Fruit fly (Drosophila melanogaster) whole organism, embryonic: Measurements from ENCODE around the gene CG31710.

Experiments used
- Atf6 ChIP-seq: fragments of 200-800 bp; sonication (Bioruptor generic); IDR thresholded peaks from 2 replicates; pipeline ENCODE4 v1.3.6; 2022; ENCODE audit warnings: missing biosample characterization, missing genetic modification characterization
- Awh ChIP-seq: fragments of 200-800 bp; sonication (Bioruptor generic); IDR thresholded peaks from 2 replicates; pipeline ENCODE4, ENCODE4 v1.3.6; 2022; ENCODE audit warnings: missing biosample characterization, missing genetic modification characterization
- CG10321 ChIP-seq: fragments of 200-800 bp; sonication (Bioruptor generic); IDR thresholded peaks from 2 replicates; pipeline ENCODE4 v1.3.6; 2022; ENCODE audit warnings: missing biosample characterization, missing genetic modification characterization
- CG10543 ChIP-seq: fragments of 200-800 bp; sonication (Bioruptor generic); optimal IDR thresholded peaks from 3 replicates; lab custom pipeline; 2017; ENCODE audit warnings: missing biosample characterization, mild to moderate bottlenecking, missing genetic modification characterization, moderate library complexity
- CG12659 ChIP-seq: fragments of 200-800 bp; sonication (Bioruptor generic); optimal IDR thresholded peaks from 3 replicates; lab custom pipeline; 2017; ENCODE audit warnings: mild to moderate bottlenecking, missing biosample characterization, missing genetic modification reagents, missing genetic modification characterization
- CG13296 ChIP-seq: fragments of 200-800 bp; sonication (Bioruptor generic); optimal IDR thresholded peaks from 3 replicates; lab custom pipeline; 2018; ENCODE audit warnings: missing biosample characterization, mild to moderate bottlenecking, missing genetic modification characterization
- CG13624 ChIP-seq: fragments of 200-800 bp; sonication (Bioruptor generic); optimal IDR thresholded peaks from 2 replicates; lab custom pipeline; 2016; ENCODE audit warnings: missing biosample characterization, missing genetic modification characterization
- CG13894 ChIP-seq: fragments of 200-800 bp; sonication (Bioruptor generic); optimal IDR thresholded peaks from 3 replicates; lab custom pipeline; 2018; ENCODE audit warnings: missing biosample characterization, mild to moderate bottlenecking, missing genetic modification characterization, moderate library complexity
- CG15696 ChIP-seq: fragments of 200-800 bp; sonication (Bioruptor generic); optimal IDR thresholded peaks from 2 replicates; lab custom pipeline; 2019; ENCODE audit warnings: missing biosample characterization, mild to moderate bottlenecking, missing genetic modification characterization, moderate library complexity
- CG16813 ChIP-seq: fragments of 200-800 bp; sonication (Bioruptor generic); IDR thresholded peaks from 3 replicates; pipeline ENCODE4 v1.3.6; 2022; ENCODE audit warnings: missing biosample characterization, missing genetic modification characterization; ENCODE audit not compliant: partially characterized antibody
- CG1832 ChIP-seq: fragments of 200-800 bp; sonication (Bioruptor generic); optimal IDR thresholded peaks from 2 replicates; lab custom pipeline; 2017; ENCODE audit warnings: missing biosample characterization, mild to moderate bottlenecking, missing genetic modification characterization, inconsistent platforms
- CG32767 ChIP-seq: fragments of 200-800 bp; sonication (Bioruptor generic); IDR thresholded peaks from 2 replicates; pipeline ENCODE4 v1.3.6; 2022; ENCODE audit warnings: missing biosample characterization, missing genetic modification characterization
- CG34376 ChIP-seq: fragments of 200-800 bp; sonication (Bioruptor generic); optimal IDR thresholded peaks from 2 replicates; lab custom pipeline; 2018; ENCODE audit warnings: missing biosample characterization, mild to moderate bottlenecking, missing genetic modification characterization
- CG34422 ChIP-seq: fragments of 200-800 bp; sonication (Bioruptor generic); IDR thresholded peaks from 3 replicates; pipeline ENCODE4 v1.3.6; 2022; ENCODE audit warnings: missing biosample characterization, missing genetic modification characterization
- CG4854 ChIP-seq: fragments of 200-800 bp; sonication (Bioruptor generic); optimal IDR thresholded peaks from 2 replicates; lab custom pipeline; 2016; ENCODE audit warnings: missing biosample characterization, missing genetic modification characterization, inconsistent platforms
- CG6175 ChIP-seq: fragments of 200-800 bp; sonication (Bioruptor generic); IDR thresholded peaks from 3 replicates; pipeline ENCODE4 v1.3.6; 2022; ENCODE audit warnings: missing biosample characterization, missing genetic modification characterization
- CG7556 ChIP-seq: fragments of 200-800 bp; sonication (Bioruptor generic); optimal IDR thresholded peaks from 2 replicates; lab custom pipeline; 2017; ENCODE audit warnings: missing biosample characterization, mild to moderate bottlenecking, missing genetic modification characterization
- CHES-1-like ChIP-seq: fragments of 200-800 bp; sonication (Bioruptor generic); optimal IDR thresholded peaks from 2 replicates; lab custom pipeline; 2016; ENCODE audit warnings: missing biosample characterization, missing genetic modification characterization
- Dbx ChIP-seq: fragments of 200-800 bp; sonication (Bioruptor generic); IDR thresholded peaks from 3 replicates; pipeline ENCODE4 v1.3.6; 2022; ENCODE audit warnings: missing biosample characterization, missing genetic modification characterization
- HmgD ChIP-seq: fragments of 200-800 bp; sonication (Bioruptor generic); optimal IDR thresholded peaks from 3 replicates; lab custom pipeline; 2016; ENCODE audit warnings: missing biosample characterization, missing genetic modification characterization
- Hmr ChIP-seq: fragments of 200-800 bp; sonication (Bioruptor generic); optimal IDR thresholded peaks from 3 replicates; lab custom pipeline; 2017; ENCODE audit warnings: mild to moderate bottlenecking, missing biosample characterization, missing genetic modification reagents, missing genetic modification characterization
- Hr39 ChIP-seq: fragments of >200 bp; optimal IDR thresholded peaks from 2 replicates; lab custom pipeline; 2017
- MBD-R2 ChIP-seq: fragments of 200-800 bp; sonication (Bioruptor generic); IDR thresholded peaks from 2 replicates; pipeline ENCODE4 v1.3.6; 2022; ENCODE audit warnings: missing biosample characterization, missing genetic modification characterization
- Med ChIP-seq: fragments of 200-800 bp; sonication (Bioruptor generic); peaks from one replicate; lab custom pipeline; 2016; ENCODE audit warnings: missing biosample characterization, missing genetic modification characterization, mild to moderate bottlenecking, inconsistent platforms, moderate library complexity
- ase ChIP-seq: fragments of 200-800 bp; sonication (Bioruptor generic); IDR thresholded peaks from 3 replicates; pipeline ENCODE4 v1.3.6; 2022; ENCODE audit warnings: missing biosample characterization, missing genetic modification characterization
- bcd ChIP-seq: fragments of 200-800 bp; sonication (Bioruptor generic); optimal IDR thresholded peaks from 2 replicates; lab custom pipeline; 2017; ENCODE audit warnings: missing biosample characterization, mild to moderate bottlenecking, missing genetic modification characterization
- caup ChIP-seq: fragments of 200-800 bp; sonication (Bioruptor generic); optimal IDR thresholded peaks from 3 replicates; lab custom pipeline; 2017; ENCODE audit warnings: missing biosample characterization, mild to moderate bottlenecking, missing genetic modification characterization, moderate library complexity; ENCODE audit not compliant: severe bottlenecking
- chinmo ChIP-seq: fragments of 200-800 bp; sonication (Bioruptor generic); IDR thresholded peaks from 4 replicates; pipeline ENCODE4 v1.3.6; 2022; ENCODE audit warnings: missing biosample characterization, missing genetic modification characterization; ENCODE audit not compliant: partially characterized antibody
- corto ChIP-seq: fragments of 200-800 bp; sonication (Bioruptor generic); optimal IDR thresholded peaks from 2 replicates; lab custom pipeline; 2016; ENCODE audit warnings: missing biosample characterization, mild to moderate bottlenecking, missing genetic modification characterization, moderate library complexity
- danr ChIP-seq: fragments of 200-800 bp; sonication (Bioruptor generic); IDR thresholded peaks from 2 replicates; pipeline ENCODE4 v1.3.6; 2022; ENCODE audit warnings: missing biosample characterization, missing genetic modification characterization
- eve ChIP-seq, 2 experiments: fragments of >200 bp; optimal IDR thresholded peaks; 2 replicates each; lab custom pipeline; 2017; ENCODE audit warnings: missing biosample characterization in 2 of 2, missing genetic modification characterization in 2 of 2
- exex ChIP-seq: fragments of 200-800 bp; sonication (Bioruptor generic); optimal IDR thresholded peaks from 4 replicates; lab custom pipeline; 2018; ENCODE audit warnings: missing biosample characterization, mild to moderate bottlenecking, missing genetic modification characterization, moderate library complexity
- fd96Cb ChIP-seq: fragments of 200-800 bp; sonication (Bioruptor generic); optimal IDR thresholded peaks from 2 replicates; lab custom pipeline; 2018; ENCODE audit warnings: missing biosample characterization, mild to moderate bottlenecking, missing genetic modification characterization, moderate library complexity
- hkb ChIP-seq, 2 experiments: fragments of 200-800 bp in 1 of 2; fragments of >200 bp in 1 of 2; sonication (Bioruptor generic) in 1 of 2; IDR thresholded peaks in 1 of 2; optimal IDR thresholded peaks in 1 of 2; 2 replicates each; pipeline versions ENCODE4 v1.3.6 to Lab custom; 2017 to 2022; ENCODE audit warnings: missing biosample characterization in 1 of 2, missing genetic modification characterization in 1 of 2
- lbe ChIP-seq: fragments of 200-800 bp; sonication (Bioruptor generic); optimal IDR thresholded peaks from 2 replicates; lab custom pipeline; 2016; ENCODE audit warnings: missing biosample characterization, mild to moderate bottlenecking, missing genetic modification characterization
- lmd ChIP-seq: fragments of 200-800 bp; sonication (Bioruptor generic); IDR thresholded peaks from 2 replicates; pipeline ENCODE4 v1.3.6; 2022; ENCODE audit warnings: missing biosample characterization, missing genetic modification characterization
- lola ChIP-seq, 3 experiments: fragments of >200 bp in 2 of 3; fragments of 200-800 bp in 1 of 3; sonication (Bioruptor generic) in 1 of 3; optimal IDR thresholded peaks; 2 replicates each; lab custom pipeline; 2017 to 2019; ENCODE audit warnings: missing biosample characterization in 3 of 3, missing genetic modification characterization in 3 of 3, mild to moderate bottlenecking in 1 of 3, moderate library complexity in 1 of 3
- luna ChIP-seq: fragments of 200-800 bp; sonication (Bioruptor generic); optimal IDR thresholded peaks from 2 replicates; lab custom pipeline; 2016; ENCODE audit warnings: missing biosample characterization, missing genetic modification characterization
- nom ChIP-seq: fragments of 200-800 bp; sonication (Bioruptor generic); optimal IDR thresholded peaks from 2 replicates; lab custom pipeline; 2017; ENCODE audit warnings: missing biosample characterization, missing genetic modification characterization, mild to moderate bottlenecking, moderate library complexity, missing genetic modification reagents
- oc ChIP-seq: fragments of 200-800 bp; sonication (Bioruptor generic); optimal IDR thresholded peaks from 2 replicates; lab custom pipeline; 2018; ENCODE audit warnings: missing biosample characterization, mild to moderate bottlenecking, missing genetic modification characterization, moderate library complexity
- otp ChIP-seq: fragments of 200-800 bp; sonication (Bioruptor generic); IDR thresholded peaks from 3 replicates; pipeline ENCODE4, ENCODE4 v1.3.6; 2022; ENCODE audit warnings: missing biosample characterization, missing genetic modification characterization
- pnt ChIP-seq: fragments of 200-800 bp; sonication (Bioruptor generic); optimal IDR thresholded peaks from 3 replicates; lab custom pipeline; 2016; ENCODE audit warnings: missing biosample characterization, missing genetic modification characterization
- pzg ChIP-seq: fragments of 200-800 bp; sonication (Bioruptor generic); optimal IDR thresholded peaks from 3 replicates; lab custom pipeline; 2018; ENCODE audit warnings: missing biosample characterization, mild to moderate bottlenecking, missing genetic modification characterization, moderate library complexity
- sd ChIP-seq: fragments of 200-800 bp; sonication (Bioruptor generic); optimal IDR thresholded peaks from 3 replicates; lab custom pipeline; 2018; ENCODE audit warnings: missing biosample characterization, mild to moderate bottlenecking, missing genetic modification characterization, moderate library complexity
- sens ChIP-seq: fragments of 200-800 bp; sonication (Bioruptor generic); peaks from one replicate; lab custom pipeline; 2016; ENCODE audit warnings: missing biosample characterization, missing genetic modification characterization
- twi ChIP-seq: fragments of 200-800 bp; optimal IDR thresholded peaks from 2 replicates; lab custom pipeline; 2019; ENCODE audit warnings: missing biosample characterization, mild to moderate bottlenecking, missing genetic modification characterization, moderate library complexity
- unpg ChIP-seq: fragments of 200-800 bp; sonication (Bioruptor generic); optimal IDR thresholded peaks from 3 replicates; lab custom pipeline; 2018; ENCODE audit warnings: missing biosample characterization, mild to moderate bottlenecking, missing genetic modification characterization, moderate library complexity
- wdn ChIP-seq: fragments of 200-800 bp; sonication (Bioruptor generic); IDR thresholded peaks from 2 replicates; pipeline ENCODE4 v1.3.6; 2022; ENCODE audit warnings: missing biosample characterization, missing genetic modification characterization
- zen ChIP-seq: fragments of 200-800 bp; sonication (Bioruptor generic); optimal IDR thresholded peaks from 3 replicates; lab custom pipeline; 2018; ENCODE audit warnings: missing biosample characterization, mild to moderate bottlenecking, missing genetic modification characterization, moderate library complexity

CG31710 gene

DNA sequence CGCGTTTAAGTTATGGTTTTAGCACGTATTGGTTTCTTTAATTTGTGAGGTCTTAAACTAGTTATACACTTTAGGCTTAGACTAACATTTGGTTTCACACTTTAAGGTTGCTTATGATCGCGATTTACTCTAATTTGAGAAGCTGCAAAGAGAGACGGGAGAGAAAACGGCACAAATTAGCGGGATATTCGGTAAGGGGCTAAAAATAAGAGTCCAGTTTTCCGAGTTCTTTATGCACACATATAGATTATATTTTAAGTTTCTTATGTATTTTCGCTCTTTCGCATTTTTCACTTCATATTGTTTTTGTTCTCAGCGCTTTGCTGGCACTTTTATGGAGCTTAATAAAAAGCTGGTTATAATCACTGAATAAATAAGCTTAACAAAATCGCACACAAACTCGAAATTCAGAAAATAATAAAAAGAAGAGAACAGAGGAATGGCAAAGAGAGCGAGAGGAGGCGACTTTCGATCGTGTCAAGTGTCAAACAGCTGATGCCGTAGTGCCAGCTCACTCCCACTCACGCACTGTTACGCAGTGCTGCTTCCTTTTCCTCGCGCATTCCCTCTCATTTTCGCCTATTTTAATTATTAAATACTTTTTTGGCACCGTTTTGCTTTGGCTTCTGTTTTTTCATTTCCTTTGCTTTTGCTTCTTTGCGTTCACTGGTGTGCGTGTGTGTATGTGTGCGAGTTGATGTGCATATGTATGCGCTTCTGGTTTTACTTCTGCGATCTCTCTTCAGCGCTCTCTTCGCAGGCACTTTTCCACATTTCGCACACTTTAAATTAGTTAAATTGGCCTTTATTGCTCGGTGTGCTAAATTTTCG is 7.4 kb downstream of the CG31710 start (continued):
- TF ChIP-seq otp (GFP tag; lab: Robert Waterston, UW) (0 out of 3 replicates have a peak, but pooled peaks have one; percentile 21), CG34376 (peak; percentile 8), CG7556 (GFP tag; lab: Kevin White, UChicago) (peak; percentile 1), luna (GFP tag; lab: Kevin White, UChicago) (no peak), sd (tag; lab: Kevin White, UChicago) (peak; percentile 74), ase (GFP tag; lab: Robert Waterston, UW) (no peak), Atf6 (GFP tag; lab: Robert Waterston, UW) (peak; percentile 8; the same call in 1 of the 2 replicates), caup (GFP tag; lab: Kevin White, UChicago) (peak; percentile 22), pnt (GFP tag; lab: Kevin White, UChicago) (no peak), hkb (optimal IDR thresholded peaks at IDR 0.05; lab: Kevin White, UChicago) (no peak), hkb (GFP tag; IDR thresholded peaks at IDR 0.05; lab: Robert Waterston, UW) (peak; percentile 18; the same call in 1 of the 2 replicates), CG10321 (GFP tag; lab: Robert Waterston, UW) (peak; percentile 88), CG1832 (GFP tag; lab: Kevin White, UChicago) (peak; percentile 78), Awh (GFP tag; lab: Robert Waterston, UW) (no peak), Hmr (GFP tag; lab: Kevin White, UChicago) (peak; percentile 30), exex (tag; lab: Kevin White, UChicago) (peak; percentile 0), CG12659 (GFP tag; lab: Kevin White, UChicago) (no peak), chinmo (GFP tag; lab: Robert Waterston, UW) (0 out of 4 replicates have a peak, but pooled peaks have one; percentile 71), twi (tag; lab: Kevin White, UChicago) (no peak), CG16813 (no peak), CG4854 (no peak), CG13296 (GFP tag; lab: Kevin White, UChicago) (peak; percentile 26), bcd (peak; percentile 5), sens (peak; percentile 67), Med (GFP tag; lab: Kevin White, UChicago) (peak; percentile 82), lola (GFP tag; optimal IDR thresholded peaks at IDR 0.05; lab: Kevin White, UChicago) (peak in 1 of 3 experiments; percentile 29), lbe (GFP tag; lab: Kevin White, UChicago) (peak; percentile 39), CG13894 (tag; lab: Kevin White, UChicago) (peak; percentile 21), CG34422 (peak; percentile 48; the same call in 1 of the 3 replicates), CG32767 (no peak), MBD-R2 (GFP tag; lab: Robert Waterston, UW) (no peak), eve (GFP tag; optimal IDR thresholded peaks at IDR 0.05; lab: Kevin White, UChicago) (peak in 1 of 2 experiments; percentile 48), corto (GFP tag; lab: Kevin White, UChicago) (peak; percentile 74), CG10543 (GFP tag; lab: Kevin White, UChicago) (peak; percentile 32)
- TF ChIP-seq, all 482 proteins: peak for 43

DNA sequence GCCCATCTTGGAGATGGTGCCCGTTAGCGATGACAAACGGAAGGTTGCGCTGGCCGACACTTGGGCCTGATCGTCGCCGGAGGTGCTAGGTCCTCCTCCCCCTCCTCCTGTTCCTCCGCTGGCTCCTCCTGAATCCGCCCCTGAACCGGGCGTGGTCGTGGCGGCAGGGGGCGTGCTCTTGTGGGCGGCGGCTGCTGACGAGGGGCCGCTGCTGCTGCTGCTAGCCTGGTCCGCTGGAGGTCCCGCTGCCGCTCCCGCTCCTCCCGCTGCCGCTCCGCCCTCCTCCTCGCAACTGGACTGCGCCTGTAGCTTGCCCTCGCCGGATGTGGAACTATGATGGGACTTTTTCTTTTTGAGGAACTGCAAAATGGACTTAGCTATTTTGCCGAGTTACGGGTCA is 8.2 kb downstream of the CG31710 start:
- TF ChIP-seq Dbx (GFP tag; lab: Robert Waterston, UW): 0 out of 3 replicates have a peak, but pooled peaks have one; percentile 36
- no peak for TF ChIP-seq HmgD (GFP tag; lab: Kevin White, UChicago)
- no peak for TF ChIP-seq pzg
- no peak for TF ChIP-seq CG13624
- no peak for TF ChIP-seq CG6175 (GFP tag; lab: Robert Waterston, UW)
- no peak for TF ChIP-seq nom
- TF ChIP-seq Hr39 (lab: Kevin White, UChicago): peak; percentile 54
- no peak for TF ChIP-seq danr (GFP tag; lab: Robert Waterston, UW)
- no peak for TF ChIP-seq unpg
- 0 out of 2 replicates have a peak, but pooled peaks have one; percentile 4 for TF ChIP-seq lmd
- no peak for TF ChIP-seq CHES-1-like
- no peak for TF ChIP-seq fd96Cb (tag; lab: Kevin White, UChicago)
- TF ChIP-seq zen: no peak
- TF ChIP-seq wdn: 0 out of 2 replicates have a peak, but pooled peaks have one; percentile 9
- no peak for TF ChIP-seq oc (tag; lab: Kevin White, UChicago)
- TF ChIP-seq CG15696 (tag; lab: Kevin White, UChicago): no peak
